Fruit fly (Drosophila melanogaster) whole organism, adult: ENCODE results near the gene CG1265.

Experiments used
- CG11617 ChIP-seq: fragments of 200-800 bp; sonication (Bioruptor generic); optimal IDR thresholded peaks from 2 replicates; lab custom pipeline; 2017; ENCODE audit warnings: mild to moderate bottlenecking, missing biosample characterization, missing genetic modification reagents, missing genetic modification characterization
- CG12768 ChIP-seq: fragments of 200-800 bp; sonication (Bioruptor generic); optimal IDR thresholded peaks from 2 replicates; lab custom pipeline; 2017; ENCODE audit warnings: missing biosample characterization, missing genetic modification characterization, mild to moderate bottlenecking, moderate library complexity, missing genetic modification reagents
- CG14711 ChIP-seq: fragments of 200-800 bp; sonication (Bioruptor generic); optimal IDR thresholded peaks from 2 replicates; lab custom pipeline; 2018; ENCODE audit warnings: missing biosample characterization, mild to moderate bottlenecking, missing genetic modification characterization, moderate library complexity
- CG1620 ChIP-seq: fragments of 200-800 bp; sonication (Bioruptor generic); optimal IDR thresholded peaks from 2 replicates; lab custom pipeline; 2016; ENCODE audit warnings: missing biosample characterization, missing genetic modification characterization
- Clk ChIP-seq: fragments of 200-800 bp; sonication (Bioruptor generic); optimal IDR thresholded peaks from 2 replicates; lab custom pipeline; 2017; ENCODE audit warnings: missing biosample characterization, missing genetic modification characterization
- Crg-1 ChIP-seq: fragments of 200-800 bp; sonication (Bioruptor generic); optimal IDR thresholded peaks from 2 replicates; lab custom pipeline; 2016; ENCODE audit warnings: missing biosample characterization, missing genetic modification characterization
- Hr96 ChIP-seq: fragments of 200-800 bp; sonication (Bioruptor generic); optimal IDR thresholded peaks from 2 replicates; lab custom pipeline; 2016; ENCODE audit warnings: missing biosample characterization, missing genetic modification characterization
- Mnt ChIP-seq: fragments of 200-800 bp; sonication (Bioruptor generic); optimal IDR thresholded peaks from 2 replicates; lab custom pipeline; 2016; ENCODE audit warnings: missing biosample characterization, mild to moderate bottlenecking, missing genetic modification characterization
- bab1 ChIP-seq: fragments of 200-800 bp; sonication (Bioruptor generic); optimal IDR thresholded peaks from 3 replicates; lab custom pipeline; 2019; ENCODE audit warnings: missing biosample characterization, mild to moderate bottlenecking, missing genetic modification characterization, moderate library complexity
- cic ChIP-seq: fragments of 200-800 bp; sonication (Bioruptor generic); optimal IDR thresholded peaks from 2 replicates; lab custom pipeline; 2017; ENCODE audit warnings: missing biosample characterization, mild to moderate bottlenecking, missing genetic modification characterization, moderate library complexity
- kay ChIP-seq: fragments of 200-800 bp; sonication (Bioruptor generic); peaks from one replicate; lab custom pipeline; 2016; ENCODE audit warnings: missing biosample characterization, missing genetic modification characterization, borderline replicate concordance
- tj ChIP-seq: fragments of 200-800 bp; sonication (Bioruptor generic); optimal IDR thresholded peaks from 3 replicates; lab custom pipeline; 2017; ENCODE audit warnings: missing biosample characterization, mild to moderate bottlenecking, missing genetic modification characterization, moderate library complexity
- toe ChIP-seq: fragments of 200-800 bp; sonication (Bioruptor generic); optimal IDR thresholded peaks from 2 replicates; lab custom pipeline; 2016; ENCODE audit warnings: missing biosample characterization, missing genetic modification characterization

dm6 chr3L:4225647-4226470 is 28.7 kb upstream of the CG1265 start:
- TF ChIP-seq Mnt (no peak), CG11617 (GFP tag; lab: Kevin White, UChicago) (no peak), kay (GFP tag; lab: Kevin White, UChicago) (peak; percentile 44), bab1 (GFP tag; lab: Kevin White, UChicago) (no peak), CG12768 (peak; percentile 25), toe (no peak), Hr96 (no peak), tj (GFP tag; lab: Kevin White, UChicago) (peak; percentile 9), CG1620 (GFP tag; lab: Kevin White, UChicago) (no peak), cic (peak; percentile 74), Crg-1 (no peak), CG14711 (no peak), Clk (GFP tag; lab: Kevin White, UChicago) (no peak)
